Worm (Caenorhabditis elegans) whole organism, midembryonic: ENCODE measurements around the gene ins-35.

Experiments used
- cog-1 ChIP-seq: sonication (generic microtip); optimal IDR thresholded peaks from 2 replicates; lab custom pipeline; 2016; ENCODE audit warnings: missing genetic modification characterization, missing compliant biosample characterization
- flt-1 ChIP-seq: fragments of 200-800 bp; sonication (Bioruptor generic); IDR thresholded peaks from 2 replicates; pipeline ENCODE4 v1.3.6; 2022; ENCODE audit warnings: missing genetic modification characterization, missing compliant biosample characterization
- klf-2 ChIP-seq: fragments of 200-800 bp; sonication (Bioruptor generic); conservative IDR thresholded peaks from 2 replicates; pipeline ENCODE4 v1.3.6; 2022; ENCODE audit warnings: missing genetic modification reagents, missing genetic modification characterization, missing compliant biosample characterization
- med-1 ChIP-seq: sonication (generic microtip); optimal IDR thresholded peaks from 2 replicates; lab custom pipeline; 2017; ENCODE audit warnings: missing genetic modification characterization, mild to moderate bottlenecking, missing compliant biosample characterization, antibody characterized with exemption, missing genetic modification reagents; ENCODE audit not compliant: insufficient read depth
- ref-1 ChIP-seq: fragments of 200-800 bp; sonication (Bioruptor generic); conservative IDR thresholded peaks from 2 replicates; pipeline ENCODE4 v1.3.6; 2022; ENCODE audit warnings: missing genetic modification reagents, missing genetic modification characterization, missing compliant biosample characterization
- ztf-29 ChIP-seq: fragments of 200-800 bp; sonication (Bioruptor generic); IDR thresholded peaks from 2 replicates; pipeline ENCODE4 v1.3.6; 2022; ENCODE audit warnings: missing genetic modification reagents, missing genetic modification characterization, missing compliant biosample characterization

ce11 chrV:20413936-20414335 is 38.6 kb downstream of the ins-35 start:
- no peak for TF ChIP-seq cog-1 (tag; lab: Kevin White, UChicago)
- TF ChIP-seq ref-1 (GFP tag; lab: Robert Waterston, UW) = no peak
- no peak for TF ChIP-seq med-1
- TF ChIP-seq flt-1 (GFP tag; lab: Robert Waterston, UW) = no peak
- no peak for TF ChIP-seq klf-2 (GFP tag; lab: Robert Waterston, UW)
- no peak for TF ChIP-seq ztf-29 (GFP tag; lab: Robert Waterston, UW)
